Worm (Caenorhabditis elegans): ENCODE results near the gene C17C3.3.

DNA sequence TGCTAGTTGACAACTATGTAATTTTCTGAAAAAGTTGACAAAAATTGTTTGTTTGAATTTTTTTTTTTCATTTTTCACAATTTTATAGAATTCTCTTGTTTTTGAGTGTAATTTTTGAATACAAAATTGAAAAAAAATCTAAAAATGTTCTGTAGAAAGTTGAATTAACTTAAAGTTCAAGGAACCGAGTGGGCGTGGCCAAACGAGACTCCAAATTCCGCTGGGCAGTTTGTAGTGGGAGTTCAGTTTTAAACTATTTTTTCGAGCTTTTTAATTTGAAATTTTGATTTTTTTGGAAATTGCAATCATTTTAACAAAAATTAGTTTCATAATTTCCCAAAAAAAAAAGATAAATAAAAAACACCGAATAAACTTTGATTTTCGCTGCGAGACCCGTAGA lies 24.5 kb upstream of the C17C3.3 start:
- no peak for TF ChIP-seq tab-1 (GFP tag; IDR thresholded peaks at IDR 0.05)
- TF ChIP-seq ztf-29 (GFP tag; IDR thresholded peaks at IDR 0.05), result no peak

All from whole organism, midembryonic.